Worm (Caenorhabditis elegans) whole organism, L4 larva: Measurements from ENCODE around the gene sru-1.

Source experiments
- D1046.2 ChIP-seq: fragments of 200-800 bp; sonication (Bioruptor generic); IDR thresholded peaks from 2 replicates; pipeline ENCODE4 v1.3.6; 2022; ENCODE audit warnings: missing genetic modification characterization, missing compliant biosample characterization
- F26F4.8 ChIP-seq: fragments of 200-800 bp; sonication (Bioruptor generic); conservative IDR thresholded peaks from 2 replicates; pipeline ENCODE4 v1.3.6; 2022; ENCODE audit warnings: missing genetic modification characterization, missing compliant biosample characterization
- F37D6.2 ChIP-seq: sonication (generic microtip); optimal IDR thresholded peaks from 2 replicates; lab custom pipeline; 2016; ENCODE audit warnings: mild to moderate bottlenecking, missing genetic modification characterization, missing compliant biosample characterization
- R02D3.7 ChIP-seq: fragments of 150-350 bp; sonication (generic microtip); optimal IDR thresholded peaks from 3 replicates; lab custom pipeline; 2014; ENCODE audit warnings: missing biosample characterization, missing genetic modification characterization
- T20F7.1 ChIP-seq: fragments of 200-800 bp; sonication (Bioruptor generic); optimal IDR thresholded peaks from 2 replicates; lab custom pipeline; 2018; ENCODE audit warnings: mild to moderate bottlenecking, missing genetic modification characterization, missing compliant biosample characterization
- Y48G9A.11 ChIP-seq: fragments of 200-800 bp; sonication (Bioruptor generic); IDR thresholded peaks from 2 replicates; pipeline ENCODE4 v1.3.6; 2022; ENCODE audit warnings: missing genetic modification reagents, missing genetic modification characterization, missing compliant biosample characterization
- Y75B8A.6 ChIP-seq: fragments of 200-800 bp; sonication (Bioruptor generic); IDR thresholded peaks from 2 replicates; pipeline ENCODE4 v1.3.6; 2022; ENCODE audit warnings: missing genetic modification reagents, missing genetic modification characterization, missing compliant biosample characterization
- aha-1 ChIP-seq: fragments of 150-350 bp; peaks from one replicate; lab custom pipeline; 2014; ENCODE audit warnings: missing biosample characterization, missing genetic modification characterization
- attf-4 ChIP-seq: sonication (generic microtip); optimal IDR thresholded peaks from 3 replicates; lab custom pipeline; 2017; ENCODE audit warnings: missing biosample characterization, missing genetic modification characterization
- ceh-32 ChIP-seq: sonication (generic microtip); optimal IDR thresholded peaks from 2 replicates; lab custom pipeline; 2016; ENCODE audit warnings: mild to moderate bottlenecking, missing genetic modification characterization, missing compliant biosample characterization; ENCODE audit not compliant: poor library complexity
- ceh-44 ChIP-seq: fragments of 200-800 bp; sonication (Bioruptor generic); IDR thresholded peaks from 2 replicates; pipeline ENCODE4 v1.3.6; 2022; ENCODE audit warnings: missing genetic modification reagents, missing genetic modification characterization, missing compliant biosample characterization
- ceh-62 ChIP-seq: sonication (generic microtip); optimal IDR thresholded peaks from 2 replicates; lab custom pipeline; 2017; ENCODE audit warnings: missing biosample characterization, missing genetic modification characterization
- ctbp-1 ChIP-seq: fragments of 200-800 bp; sonication (Bioruptor generic); IDR thresholded peaks from 2 replicates; pipeline ENCODE4 v1.3.6; 2022; ENCODE audit warnings: missing genetic modification reagents, missing genetic modification characterization, missing compliant biosample characterization
- daf-12 ChIP-seq: fragments of 150-350 bp; optimal IDR thresholded peaks from 2 replicates; lab custom pipeline; 2014; ENCODE audit warnings: missing biosample characterization, missing genetic modification reagents, missing genetic modification characterization
- daf-19 ChIP-seq: fragments of 200-800 bp; sonication (Bioruptor generic); conservative IDR thresholded peaks from 2 replicates; pipeline ENCODE4 v1.3.6; 2022; ENCODE audit warnings: missing genetic modification characterization, missing compliant biosample characterization
- duxl-1 ChIP-seq: sonication (generic microtip); optimal IDR thresholded peaks from 2 replicates; lab custom pipeline; 2016; ENCODE audit warnings: mild to moderate bottlenecking, missing genetic modification characterization, moderate library complexity, missing compliant biosample characterization; ENCODE audit not compliant: poor library complexity
- dve-1 ChIP-seq: sonication (generic microtip); optimal IDR thresholded peaks from 2 replicates; lab custom pipeline; 2017; ENCODE audit warnings: antibody characterized with exemption, mild to moderate bottlenecking, missing genetic modification characterization, missing compliant biosample characterization; ENCODE audit not compliant: insufficient read depth
- egl-43 ChIP-seq: fragments of 200-800 bp; sonication (Bioruptor generic); IDR thresholded peaks from 2 replicates; pipeline ENCODE4 v1.3.6; 2022; ENCODE audit warnings: missing genetic modification reagents, missing genetic modification characterization, missing compliant biosample characterization
- hlh-11 ChIP-seq: fragments of 200-800 bp; sonication (Bioruptor generic); optimal IDR thresholded peaks from 2 replicates; lab custom pipeline; 2018; ENCODE audit warnings: mild to moderate bottlenecking, missing genetic modification characterization, missing compliant biosample characterization
- hlh-30 ChIP-seq: sonication (generic microtip); optimal IDR thresholded peaks from 2 replicates; lab custom pipeline; 2017; ENCODE audit warnings: antibody characterized with exemption, mild to moderate bottlenecking, missing genetic modification characterization, missing compliant biosample characterization; ENCODE audit not compliant: insufficient read depth
- lin-13 ChIP-seq: fragments of 150-350 bp; optimal IDR thresholded peaks from 2 replicates; lab custom pipeline; 2014; ENCODE audit warnings: missing biosample characterization, missing genetic modification reagents, missing genetic modification characterization
- lin-39 ChIP-seq: fragments of 150-350 bp; optimal IDR thresholded peaks from 2 replicates; lab custom pipeline; 2014; ENCODE audit warnings: missing biosample characterization, missing genetic modification reagents, missing genetic modification characterization
- lir-3 ChIP-seq: sonication (generic microtip); optimal IDR thresholded peaks from 2 replicates; lab custom pipeline; 2016; ENCODE audit warnings: mild to moderate bottlenecking, missing genetic modification characterization, missing compliant biosample characterization
- lsy-2 ChIP-seq, 2 experiments: fragments of 150-350 bp in 1 of 2; sonication (generic microtip) in 1 of 2; optimal IDR thresholded peaks; 2 replicates each; lab custom pipeline; 2014 to 2017; ENCODE audit warnings: missing biosample characterization in 2 of 2, missing genetic modification characterization in 2 of 2
- madf-5 ChIP-seq, 2 experiments: fragments of 200-800 bp; sonication (Bioruptor generic); IDR thresholded peaks; 2 replicates each; pipeline ENCODE4 v1.3.6; 2022; ENCODE audit warnings: missing compliant biosample characterization in 2 of 2, missing genetic modification characterization in 2 of 2
- madf-9 ChIP-seq: fragments of 200-800 bp; sonication (Bioruptor generic); conservative IDR thresholded peaks from 2 replicates; pipeline ENCODE4 v1.3.6; 2022; ENCODE audit warnings: missing genetic modification reagents, missing genetic modification characterization, missing compliant biosample characterization
- mep-1 ChIP-seq: fragments of 150-350 bp; sonication (generic microtip); optimal IDR thresholded peaks from 3 replicates; lab custom pipeline; 2014; ENCODE audit warnings: missing biosample characterization, missing genetic modification characterization
- mes-2 ChIP-seq: sonication (generic microtip); optimal IDR thresholded peaks from 2 replicates; lab custom pipeline; 2016; ENCODE audit warnings: missing genotype, mild to moderate bottlenecking, missing genetic modification characterization, missing compliant biosample characterization; ENCODE audit not compliant: poor library complexity, severe bottlenecking
- mxl-3 ChIP-seq: fragments of 200-800 bp; sonication (Bioruptor generic); optimal IDR thresholded peaks from 2 replicates; lab custom pipeline; 2018; ENCODE audit warnings: mild to moderate bottlenecking, missing genetic modification characterization, missing compliant biosample characterization
- nhr-102 ChIP-seq: sonication (generic microtip); optimal IDR thresholded peaks from 2 replicates; lab custom pipeline; 2016; ENCODE audit warnings: mild to moderate bottlenecking, missing genetic modification characterization, moderate library complexity, missing compliant biosample characterization
- nhr-237 ChIP-seq: sonication (generic microtip); optimal IDR thresholded peaks from 2 replicates; lab custom pipeline; 2017; ENCODE audit warnings: missing biosample characterization, missing genetic modification characterization
- nhr-25 ChIP-seq: sonication (generic microtip); optimal IDR thresholded peaks from 2 replicates; lab custom pipeline; 2017; ENCODE audit warnings: missing genetic modification characterization, mild to moderate bottlenecking, missing compliant biosample characterization, antibody characterized with exemption, moderate library complexity, borderline replicate concordance; ENCODE audit not compliant: insufficient read depth
- nhr-28 ChIP-seq: fragments of 150-350 bp; optimal IDR thresholded peaks from 2 replicates; lab custom pipeline; 2014; ENCODE audit warnings: missing biosample characterization, missing genetic modification characterization
- nhr-41 ChIP-seq: fragments of 200-800 bp; sonication (Bioruptor generic); IDR thresholded peaks from 2 replicates; pipeline ENCODE4 v1.3.6; 2022; ENCODE audit warnings: missing genetic modification reagents, missing genetic modification characterization, missing compliant biosample characterization
- nhr-48 ChIP-seq: sonication (generic microtip); optimal IDR thresholded peaks from 2 replicates; lab custom pipeline; 2016; ENCODE audit warnings: mild to moderate bottlenecking, missing genetic modification characterization, missing compliant biosample characterization
- nhr-76 ChIP-seq: fragments of 150-350 bp; optimal IDR thresholded peaks from 2 replicates; lab custom pipeline; 2014; ENCODE audit warnings: missing biosample characterization, missing genetic modification characterization
- nhr-77 ChIP-seq: fragments of 150-350 bp; optimal IDR thresholded peaks from 2 replicates; lab custom pipeline; 2014; ENCODE audit warnings: missing biosample characterization, missing genetic modification characterization
- pqm-1 ChIP-seq: sonication (generic microtip); optimal IDR thresholded peaks from 2 replicates; lab custom pipeline; 2017; ENCODE audit warnings: missing biosample characterization, missing genetic modification characterization
- rbr-2 ChIP-seq: sonication (generic microtip); optimal IDR thresholded peaks from 2 replicates; lab custom pipeline; 2016; ENCODE audit warnings: missing genotype, missing genetic modification characterization, missing compliant biosample characterization
- saeg-2 ChIP-seq: fragments of 200-800 bp; sonication (Bioruptor generic); IDR thresholded peaks from 2 replicates; pipeline ENCODE4 v1.3.6; 2022; ENCODE audit warnings: missing genetic modification reagents, missing genetic modification characterization, missing compliant biosample characterization
- set-16 ChIP-seq: fragments of 200-800 bp; sonication (Bioruptor generic); IDR thresholded peaks from 2 replicates; pipeline ENCODE4 v1.3.6; 2022; ENCODE audit warnings: missing genetic modification reagents, missing genetic modification characterization, missing compliant biosample characterization
- snpc-1.2 ChIP-seq: fragments of 200-800 bp; sonication (Bioruptor generic); IDR thresholded peaks from 2 replicates; pipeline ENCODE4 v1.3.6; 2022; ENCODE audit warnings: missing genetic modification reagents, missing genetic modification characterization, missing compliant biosample characterization
- snpc-4 ChIP-seq: fragments of 150-350 bp; optimal IDR thresholded peaks from 2 replicates; lab custom pipeline; 2014; ENCODE audit warnings: missing biosample characterization, missing genetic modification characterization
- spr-3 ChIP-seq: fragments of 200-800 bp; sonication (Bioruptor generic); optimal IDR thresholded peaks from 2 replicates; lab custom pipeline; 2018; ENCODE audit warnings: mild to moderate bottlenecking, missing genetic modification characterization, missing compliant biosample characterization
- tra-1 ChIP-seq: fragments of 200-800 bp; sonication (Bioruptor generic); IDR thresholded peaks from 2 replicates; pipeline ENCODE4 v1.3.6; 2022; ENCODE audit warnings: missing genetic modification reagents, missing genetic modification characterization, missing compliant biosample characterization
- unc-39 ChIP-seq: sonication (generic microtip); optimal IDR thresholded peaks from 2 replicates; lab custom pipeline; 2017; ENCODE audit warnings: missing biosample characterization, missing genetic modification characterization
- vab-7 ChIP-seq: fragments of 200-800 bp; sonication (Bioruptor generic); IDR thresholded peaks from 2 replicates; pipeline ENCODE4 v1.3.6; 2022; ENCODE audit warnings: missing genetic modification reagents, missing genetic modification characterization, missing compliant biosample characterization
- zip-11 ChIP-seq: fragments of 200-800 bp; sonication (Bioruptor generic); IDR thresholded peaks from 2 replicates; pipeline ENCODE4 v1.3.6; 2022; ENCODE audit warnings: missing genetic modification characterization, missing compliant biosample characterization
- zip-2 ChIP-seq: fragments of 150-350 bp; optimal IDR thresholded peaks from 2 replicates; lab custom pipeline; 2014; ENCODE audit warnings: missing biosample characterization, missing genetic modification characterization
- ztf-7 ChIP-seq: fragments of 150-350 bp; optimal IDR thresholded peaks from 2 replicates; lab custom pipeline; 2014; ENCODE audit warnings: missing biosample characterization, missing genetic modification characterization

The sru-1 gene

ce11 chrIV:9513360-9513777, 25.0 kb downstream of the sru-1 start (continued):
- no peak for TF ChIP-seq ztf-7
- TF ChIP-seq duxl-1 (tag; lab: Kevin White, UChicago), result peak; percentile 46
- peak; percentile 77 for TF ChIP-seq hlh-30 (tag; lab: Kevin White, UChicago)
- no peak for TF ChIP-seq vab-7 (GFP tag; lab: Robert Waterston, UW)
- TF ChIP-seq ceh-62 (tag; lab: Kevin White, UChicago), result no peak
- peak; percentile 28 for TF ChIP-seq mep-1 (tag; lab: Kevin White, UChicago)
- TF ChIP-seq mes-2 (tag; lab: Kevin White, UChicago), result peak; percentile 45
- TF ChIP-seq mxl-3 (GFP tag; lab: Kevin White, UChicago), result peak; percentile 74
- peak; percentile 22 for TF ChIP-seq T20F7.1 (GFP tag; lab: Kevin White, UChicago)
- TF ChIP-seq nhr-25 (tag; lab: Kevin White, UChicago), result no peak
- peak; percentile 92 for TF ChIP-seq hlh-11
- no peak for TF ChIP-seq tra-1 (GFP tag; lab: Robert Waterston, UW)
- TF ChIP-seq nhr-102 (tag; lab: Kevin White, UChicago), result no peak
- peak; percentile 94 for TF ChIP-seq aha-1 (tag; lab: Kevin White, UChicago)
- TF ChIP-seq Y48G9A.11 (GFP tag; lab: Robert Waterston, UW), result 0 out of 2 replicates have a peak, but pooled peaks have one; percentile 53
- TF ChIP-seq rbr-2, result no peak
- TF ChIP-seq F26F4.8 (GFP tag; lab: Robert Waterston, UW), result no peak
- TF ChIP-seq dve-1 (tag; lab: Kevin White, UChicago), result peak; percentile 70
- no peak for TF ChIP-seq lin-39 (tag; lab: Kevin White, UChicago)
- TF ChIP-seq nhr-41 (GFP tag; lab: Robert Waterston, UW), result no peak
- TF ChIP-seq snpc-1.2 (GFP tag; lab: Robert Waterston, UW), result no peak
- no peak for TF ChIP-seq madf-5 (GFP tag; IDR thresholded peaks at IDR 0.05; lab: Robert Waterston, UW)
- no peak for TF ChIP-seq daf-19 (GFP tag; lab: Robert Waterston, UW)
- TF ChIP-seq saeg-2 (GFP tag; lab: Robert Waterston, UW), result no peak
- no peak for TF ChIP-seq zip-11
- TF ChIP-seq egl-43, result no peak
- TF ChIP-seq nhr-28 (tag; lab: Kevin White, UChicago), result peak; percentile 83
- TF ChIP-seq attf-4 (tag; lab: Kevin White, UChicago), result no peak
- no peak for TF ChIP-seq zip-2 (tag; lab: Kevin White, UChicago)
- TF ChIP-seq pqm-1 (tag; lab: Kevin White, UChicago), result peak; percentile 38
- no peak for TF ChIP-seq Y75B8A.6 (GFP tag; lab: Robert Waterston, UW)
- no peak for TF ChIP-seq D1046.2 (GFP tag; lab: Robert Waterston, UW)

ce11 chrIV:9514132-9514531, 25.7 kb downstream of the sru-1 start:
- TF ChIP-seq ztf-7 (peak; percentile 94), nhr-76 (no peak), set-16 (GFP tag; lab: Robert Waterston, UW) (no peak), lir-3 (tag; lab: Kevin White, UChicago) (no peak), madf-9 (GFP tag; lab: Robert Waterston, UW) (no peak), ceh-44 (GFP tag; lab: Robert Waterston, UW) (no peak), unc-39 (no peak), T20F7.1 (GFP tag; lab: Kevin White, UChicago) (peak; percentile 55), F37D6.2 (tag; lab: Kevin White, UChicago) (no peak), snpc-1.2 (GFP tag; lab: Robert Waterston, UW) (no peak), nhr-28 (tag; lab: Kevin White, UChicago) (peak; percentile 14), zip-2 (tag; lab: Kevin White, UChicago) (peak; percentile 76), lin-13 (no peak), lsy-2 (tag; optimal IDR thresholded peaks at IDR 0.05; lab: Kevin White, UChicago) (peak in 1 of 2 experiments; percentile 25), hlh-30 (tag; lab: Kevin White, UChicago) (peak; percentile 10), nhr-77 (tag; lab: Kevin White, UChicago) (peak; percentile 15), R02D3.7 (tag; lab: Kevin White, UChicago) (no peak), nhr-25 (tag; lab: Kevin White, UChicago) (no peak), snpc-4 (tag; lab: Kevin White, UChicago) (no peak), nhr-237 (tag; lab: Kevin White, UChicago) (no peak), daf-12 (tag; lab: Kevin White, UChicago) (no peak), nhr-48 (no peak), spr-3 (GFP tag; lab: Kevin White, UChicago) (no peak), ceh-32 (tag; lab: Kevin White, UChicago) (no peak), F26F4.8 (GFP tag; lab: Robert Waterston, UW) (no peak), ctbp-1 (GFP tag; lab: Robert Waterston, UW) (no peak)
